Worm (Caenorhabditis elegans): ENCODE measurements around the gene rpl-29.
A peak's percentile ranks its signal among the peaks of the same experiment; 100 is the strongest.

Gene rpl-29

DNA sequence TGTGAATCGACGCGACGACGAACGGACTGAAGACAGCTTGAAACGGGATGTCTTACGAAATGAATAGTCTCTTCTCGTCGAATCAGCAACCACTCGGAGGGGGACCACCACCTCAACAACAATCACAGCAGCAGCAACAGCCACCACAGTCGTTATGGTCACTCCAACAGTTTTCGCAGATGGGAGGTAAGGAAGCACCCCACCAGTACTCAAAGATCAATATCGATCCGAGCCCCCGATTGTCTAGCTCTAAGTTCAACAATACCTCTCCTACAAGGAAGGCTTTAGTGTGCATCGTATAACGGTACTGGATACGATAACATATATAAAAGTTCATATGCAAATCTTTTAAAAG is 6.1 kb downstream of the rpl-29 start:
- TF ChIP-seq C34B4.2 (tag; optimal IDR thresholded peaks at IDR 0.05), result no peak
- TF ChIP-seq ces-1 (GFP tag; optimal IDR thresholded peaks at IDR 0.05), result no peak
- TF ChIP-seq alr-1 (tag; optimal IDR thresholded peaks at IDR 0.05; ENCODE audit: borderline replicate concordance), result peak; percentile 72

DNA sequence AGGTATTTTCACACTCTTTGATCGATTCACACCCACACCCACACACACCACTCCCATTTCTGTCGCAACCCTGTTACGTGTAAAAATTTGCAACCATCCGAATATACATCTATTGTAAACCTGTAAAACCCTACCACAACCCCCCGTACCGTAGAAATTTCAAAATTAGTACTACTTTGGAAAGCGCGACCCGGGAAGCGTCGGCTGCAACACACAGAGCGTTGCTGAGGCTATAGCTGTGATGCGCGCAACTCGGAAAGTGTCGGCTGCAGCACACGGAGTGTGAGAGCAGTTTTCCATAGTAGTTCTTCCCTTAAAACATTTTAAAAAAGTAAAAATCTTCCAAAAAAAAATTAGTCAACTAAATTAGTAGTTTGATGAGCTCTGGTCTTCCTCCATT is 11.1 kb downstream of the rpl-29 start:
- TF ChIP-seq sptf-1 (tag; optimal IDR thresholded peaks at IDR 0.05) (no peak), unc-30 (tag; optimal IDR thresholded peaks at IDR 0.05) (no peak), fkh-4 (tag; optimal IDR thresholded peaks at IDR 0.05; ENCODE audit: borderline replicate concordance) (no peak), hlh-4 (tag; optimal IDR thresholded peaks at IDR 0.05) (no peak), dsc-1 (tag; optimal IDR thresholded peaks at IDR 0.05) (no peak), sup-37 (GFP tag; optimal IDR thresholded peaks at IDR 0.05) (no peak), nhr-28 (tag; optimal IDR thresholded peaks at IDR 0.05) (no peak), C34B4.2 (tag; optimal IDR thresholded peaks at IDR 0.05) (no peak), pag-3 (tag; optimal IDR thresholded peaks at IDR 0.05; ENCODE audit: borderline replicate concordance, insufficient read depth) (no peak), zip-4 (GFP tag; optimal IDR thresholded peaks at IDR 0.05) (no peak), elt-3 (tag; optimal IDR thresholded peaks at IDR 0.05) (no peak), egl-13 (tag; optimal IDR thresholded peaks at IDR 0.05) (no peak), zag-1 (tag; optimal IDR thresholded peaks at IDR 0.05) (no peak), nhr-20 (tag; optimal IDR thresholded peaks at IDR 0.05) (no peak), elt-2 (tag; optimal IDR thresholded peaks at IDR 0.05) (no peak), rnt-1 (tag; optimal IDR thresholded peaks at IDR 0.05) (no peak), lin-15B (tag; optimal IDR thresholded peaks at IDR 0.05) (no peak), blmp-1 (tag; optimal IDR thresholded peaks at IDR 0.05) (no peak), alr-1 (tag; optimal IDR thresholded peaks at IDR 0.05; ENCODE audit: borderline replicate concordance) (no peak), nhr-85 (tag) (peak; percentile 63), jun-1 (tag; optimal IDR thresholded peaks at IDR 0.05) (no peak), ceh-63 (GFP tag; optimal IDR thresholded peaks at IDR 0.05) (no peak), fos-1 (tag; optimal IDR thresholded peaks at IDR 0.05) (no peak), ceh-82 (tag; optimal IDR thresholded peaks at IDR 0.05) (peak in 1 of 3 experiments; percentile 17), mab-9 (GFP tag; IDR thresholded peaks at IDR 0.05) (no peak), snu-23 (GFP tag; optimal IDR thresholded peaks at IDR 0.05) (peak; percentile 16), nhr-47 (tag; optimal IDR thresholded peaks at IDR 0.05) (peak; percentile 15), nhr-84 (tag; optimal IDR thresholded peaks at IDR 0.05) (no peak), lin-39 (tag; optimal IDR thresholded peaks at IDR 0.05) (no peak), efl-1 (optimal IDR thresholded peaks at IDR 0.05) (peak in 1 of 2 experiments; percentile 7), efl-1 (GFP tag; optimal IDR thresholded peaks at IDR 0.05 in 1 of 2) (peak in 1 of 2 experiments; percentile 88), nhr-71 (tag; optimal IDR thresholded peaks at IDR 0.05) (peak; percentile 30), ets-5 (GFP tag; IDR thresholded peaks at IDR 0.05) (no peak), nhr-90 (tag; optimal IDR thresholded peaks at IDR 0.05; ENCODE audit: poor library complexity) (no peak), egl-27 (tag; optimal IDR thresholded peaks at IDR 0.05) (no peak), snpc-4 (tag; optimal IDR thresholded peaks at IDR 0.05) (peak; percentile 97), mdl-1 (tag; optimal IDR thresholded peaks at IDR 0.05) (no peak), hpl-2 (GFP tag; optimal IDR thresholded peaks at IDR 0.05) (no peak), isw-1 (GFP tag; IDR thresholded peaks at IDR 0.05) (no peak), swsn-7 (tag; optimal IDR thresholded peaks at IDR 0.05) (peak; percentile 1), fkh-8 (tag; optimal IDR thresholded peaks at IDR 0.05) (no peak), aly-2 (tag; optimal IDR thresholded peaks at IDR 0.05) (no peak), C16A3.4 (tag; optimal IDR thresholded peaks at IDR 0.05) (no peak), vab-15 (tag; optimal IDR thresholded peaks at IDR 0.05) (no peak), grh-1 (GFP tag; IDR thresholded peaks at IDR 0.05) (no peak), ces-1 (GFP tag; optimal IDR thresholded peaks at IDR 0.05) (no peak)
